Worm (Caenorhabditis elegans) whole organism, mixed stage, embryonic: ENCODE results near the gene Y39A1A.17.

Experiments
- M03D4.4 ChIP-seq: sonication (generic microtip); optimal IDR thresholded peaks from 2 replicates; lab custom pipeline; 2017; ENCODE audit warnings: mild to moderate bottlenecking, missing genetic modification characterization, missing compliant biosample characterization
- bed-3 ChIP-seq: fragments of 200-800 bp; sonication (Bioruptor generic); optimal IDR thresholded peaks from 3 replicates; lab custom pipeline; 2018; ENCODE audit warnings: mild to moderate bottlenecking, missing genetic modification characterization, moderate library complexity, missing compliant biosample characterization
- blmp-1 ChIP-seq: fragments of 150-350 bp; optimal IDR thresholded peaks from 2 replicates; lab custom pipeline; 2014; ENCODE audit warnings: missing biosample characterization, missing genetic modification characterization
- ceh-39 ChIP-seq: fragments of 150-350 bp; optimal IDR thresholded peaks from 2 replicates; lab custom pipeline; 2014; ENCODE audit warnings: missing biosample characterization, missing genetic modification characterization
- ceh-43 ChIP-seq: fragments of 200-800 bp; sonication (Bioruptor generic); optimal IDR thresholded peaks from 2 replicates; lab custom pipeline; 2018; ENCODE audit warnings: mild to moderate bottlenecking, missing genetic modification characterization, moderate library complexity, missing compliant biosample characterization
- ceh-83 ChIP-seq: fragments of 200-800 bp; sonication (Bioruptor generic); optimal IDR thresholded peaks from 2 replicates; lab custom pipeline; 2018; ENCODE audit warnings: mild to moderate bottlenecking, missing genetic modification characterization, missing compliant biosample characterization
- ces-1 ChIP-seq: fragments of 150-350 bp; optimal IDR thresholded peaks from 2 replicates; lab custom pipeline; 2014; ENCODE audit warnings: missing biosample characterization, missing genetic modification reagents, missing genetic modification characterization
- drap-1 ChIP-seq: fragments of 200-800 bp; sonication (Bioruptor generic); optimal IDR thresholded peaks from 3 replicates; lab custom pipeline; 2018; ENCODE audit warnings: mild to moderate bottlenecking, missing genetic modification characterization, missing compliant biosample characterization
- elt-1 ChIP-seq: sonication (generic microtip); optimal IDR thresholded peaks from 2 replicates; lab custom pipeline; 2017; ENCODE audit warnings: missing genetic modification characterization, mild to moderate bottlenecking, missing compliant biosample characterization, antibody characterized with exemption, moderate library complexity, borderline replicate concordance; ENCODE audit not compliant: insufficient read depth
- elt-3 ChIP-seq: fragments of 150-350 bp; optimal IDR thresholded peaks from 2 replicates; lab custom pipeline; 2014; ENCODE audit warnings: missing biosample characterization, missing genetic modification characterization
- flh-1 ChIP-seq: fragments of 200-800 bp; sonication (Bioruptor generic); optimal IDR thresholded peaks from 2 replicates; lab custom pipeline; 2018; ENCODE audit warnings: mild to moderate bottlenecking, missing genetic modification characterization, moderate library complexity, missing compliant biosample characterization
- ham-2 ChIP-seq: fragments of 200-800 bp; sonication (Bioruptor generic); optimal IDR thresholded peaks from 2 replicates; lab custom pipeline; 2018; ENCODE audit warnings: mild to moderate bottlenecking, missing genetic modification characterization, missing compliant biosample characterization
- hlh-1 ChIP-seq: fragments of 150-350 bp; optimal IDR thresholded peaks from 2 replicates; lab custom pipeline; 2014; ENCODE audit warnings: missing biosample characterization, missing genetic modification reagents, missing genetic modification characterization
- lin-13 ChIP-seq: fragments of 150-350 bp; optimal IDR thresholded peaks from 2 replicates; lab custom pipeline; 2014; ENCODE audit warnings: missing biosample characterization, missing genetic modification characterization
- lin-32 ChIP-seq: fragments of 200-800 bp; sonication (Bioruptor generic); optimal IDR thresholded peaks from 2 replicates; lab custom pipeline; 2018; ENCODE audit warnings: mild to moderate bottlenecking, missing genetic modification characterization, missing compliant biosample characterization
- lsy-2 ChIP-seq: fragments of 150-350 bp; optimal IDR thresholded peaks from 2 replicates; lab custom pipeline; 2014; ENCODE audit warnings: missing biosample characterization, missing genetic modification characterization
- mab-5 ChIP-seq: fragments of 150-350 bp; optimal IDR thresholded peaks from 2 replicates; lab custom pipeline; 2014; ENCODE audit warnings: missing biosample characterization, missing genetic modification characterization
- mep-1 ChIP-seq: fragments of 150-350 bp; optimal IDR thresholded peaks from 2 replicates; lab custom pipeline; 2017; ENCODE audit warnings: missing biosample characterization, missing genetic modification reagents, missing genetic modification characterization, inconsistent platforms
- nhr-12 ChIP-seq: fragments of 150-350 bp; optimal IDR thresholded peaks from 2 replicates; lab custom pipeline; 2014; ENCODE audit warnings: missing biosample characterization, missing genetic modification characterization
- nhr-237 ChIP-seq: fragments of 150-350 bp; optimal IDR thresholded peaks from 2 replicates; lab custom pipeline; 2014; ENCODE audit warnings: missing biosample characterization, missing genetic modification characterization
- nhr-28 ChIP-seq: fragments of 150-350 bp; optimal IDR thresholded peaks from 2 replicates; lab custom pipeline; 2014; ENCODE audit warnings: missing biosample characterization, missing genetic modification characterization
- nhr-76 ChIP-seq: sonication (generic microtip); optimal IDR thresholded peaks from 2 replicates; lab custom pipeline; 2017; ENCODE audit warnings: missing biosample characterization, missing genetic modification characterization
- pha-4 ChIP-seq: fragments of 150-350 bp; optimal IDR thresholded peaks from 2 replicates; lab custom pipeline; 2018; ENCODE audit warnings: missing biosample characterization, missing genetic modification reagents, missing genetic modification characterization
- snpc-4 ChIP-seq: fragments of 150-350 bp; optimal IDR thresholded peaks from 2 replicates; lab custom pipeline; 2014; ENCODE audit warnings: missing biosample characterization, missing genetic modification characterization
- sptf-1 ChIP-seq: sonication (generic microtip); optimal IDR thresholded peaks from 2 replicates; lab custom pipeline; 2017; ENCODE audit warnings: mild to moderate bottlenecking, missing genetic modification characterization, moderate library complexity, missing compliant biosample characterization
- tbx-8 ChIP-seq: fragments of 200-800 bp; sonication (Bioruptor generic); optimal IDR thresholded peaks from 2 replicates; lab custom pipeline; 2018; ENCODE audit warnings: mild to moderate bottlenecking, missing genetic modification characterization, moderate library complexity, missing compliant biosample characterization
- unc-120 ChIP-seq: sonication (generic microtip); optimal IDR thresholded peaks from 2 replicates; lab custom pipeline; 2017; ENCODE audit warnings: missing genetic modification characterization, missing compliant biosample characterization; ENCODE audit not compliant: poor library complexity, severe bottlenecking
- unc-39 ChIP-seq: fragments of 150-350 bp; optimal IDR thresholded peaks from 2 replicates; lab custom pipeline; 2014; ENCODE audit warnings: missing biosample characterization, missing genetic modification characterization
- unc-62 ChIP-seq: fragments of 150-350 bp; optimal IDR thresholded peaks from 2 replicates; lab custom pipeline; 2014; ENCODE audit warnings: missing biosample characterization, missing genetic modification reagents, missing genetic modification characterization
- zip-8 ChIP-seq: fragments of 150-350 bp; optimal IDR thresholded peaks from 2 replicates; lab custom pipeline; 2014; ENCODE audit warnings: missing biosample characterization, missing genetic modification characterization
- ztf-11 ChIP-seq: fragments of 150-350 bp; optimal IDR thresholded peaks from 2 replicates; lab custom pipeline; 2014; ENCODE audit warnings: missing biosample characterization, missing genetic modification characterization

The Y39A1A.17 gene

DNA sequence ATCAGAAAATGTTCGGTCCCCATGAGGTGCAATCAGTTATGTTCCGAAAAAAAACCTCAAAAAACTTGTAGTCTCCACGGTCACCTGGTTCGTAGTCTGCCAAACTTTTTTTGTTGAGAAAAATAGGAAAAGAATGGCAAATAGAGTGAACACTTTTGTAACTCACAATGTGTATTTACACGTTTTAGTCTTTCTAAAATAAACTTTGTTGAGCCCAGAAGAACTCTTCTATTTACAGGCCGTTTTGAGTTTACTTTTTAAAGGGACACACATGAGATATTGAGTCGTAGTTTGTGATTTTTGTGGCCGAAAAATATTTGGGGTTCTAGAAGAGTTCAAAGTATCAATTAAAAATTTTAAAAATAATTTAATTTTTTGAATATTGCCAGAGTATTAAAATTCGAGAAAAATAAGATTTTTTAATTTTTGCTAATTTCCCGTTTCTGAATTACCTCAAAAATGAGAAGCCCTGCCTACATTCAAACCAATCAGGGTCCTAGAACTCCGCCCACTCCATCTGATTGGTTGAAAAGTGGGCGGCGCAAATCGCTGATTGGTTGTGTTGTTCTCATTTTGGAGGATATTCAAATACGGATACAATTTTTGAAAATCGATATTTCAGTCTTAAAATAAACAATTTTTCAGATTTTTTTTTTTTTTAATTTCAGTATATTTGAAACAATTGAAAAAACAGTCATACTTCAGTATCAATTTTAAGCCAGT, 43.8 kb upstream of the Y39A1A.17 start:
- TF ChIP-seq nhr-28 (tag; lab: Kevin White, UChicago) (no peak), ceh-39 (tag; lab: Kevin White, UChicago) (no peak), nhr-76 (tag; lab: Kevin White, UChicago) (no peak), lsy-2 (tag; lab: Kevin White, UChicago) (no peak), nhr-237 (no peak)
- TF ChIP-seq, all 35 proteins: peak for 0

DNA sequence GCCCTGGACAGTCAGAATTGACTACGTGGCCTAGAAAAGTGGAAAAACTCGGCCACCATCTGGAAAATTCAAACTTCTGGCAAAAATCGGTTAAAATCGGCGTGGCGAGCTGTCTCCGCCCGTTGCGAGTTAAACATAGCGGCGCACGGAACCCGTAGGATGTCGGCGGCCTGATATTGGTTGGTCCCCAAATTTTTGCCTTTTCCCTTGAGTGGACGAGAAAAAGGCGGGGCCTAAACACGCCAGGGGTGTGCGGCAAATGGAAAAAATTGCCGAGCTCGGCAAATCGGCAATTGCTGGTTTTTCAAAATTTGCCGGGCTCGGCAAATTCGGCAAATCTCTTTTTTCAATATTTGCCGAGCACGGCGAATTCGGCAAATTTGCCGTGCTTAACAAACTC, 42.4 kb upstream of the Y39A1A.17 start:
- TF ChIP-seq lin-13 (tag; lab: Kevin White, UChicago) = no peak
- TF ChIP-seq nhr-28 (tag; lab: Kevin White, UChicago) = no peak
- no peak for TF ChIP-seq drap-1 (GFP tag; lab: Kevin White, UChicago)
- TF ChIP-seq ztf-11 (tag; lab: Kevin White, UChicago) = no peak
- TF ChIP-seq snpc-4 (tag; lab: Kevin White, UChicago) = no peak
- TF ChIP-seq unc-62 (GFP tag; lab: Kevin White, UChicago) = no peak
- TF ChIP-seq sptf-1 (tag; lab: Kevin White, UChicago) = no peak
- no peak for TF ChIP-seq lsy-2 (tag; lab: Kevin White, UChicago)
- TF ChIP-seq unc-39 (tag; lab: Kevin White, UChicago) = no peak
- TF ChIP-seq zip-8 (tag; lab: Kevin White, UChicago) = no peak
- TF ChIP-seq nhr-237 = no peak
- no peak for TF ChIP-seq mab-5
- no peak for TF ChIP-seq ces-1 (GFP tag; lab: Kevin White, UChicago)
- TF ChIP-seq nhr-76 (tag; lab: Kevin White, UChicago) = no peak
- no peak for TF ChIP-seq ceh-39 (tag; lab: Kevin White, UChicago)
- no peak for TF ChIP-seq ham-2 (GFP tag; lab: Kevin White, UChicago)
- no peak for TF ChIP-seq lin-32 (GFP tag; lab: Kevin White, UChicago)
- TF ChIP-seq pha-4 (tag; lab: Kevin White, UChicago) = no peak
- TF ChIP-seq flh-1 = no peak
- no peak for TF ChIP-seq M03D4.4

DNA sequence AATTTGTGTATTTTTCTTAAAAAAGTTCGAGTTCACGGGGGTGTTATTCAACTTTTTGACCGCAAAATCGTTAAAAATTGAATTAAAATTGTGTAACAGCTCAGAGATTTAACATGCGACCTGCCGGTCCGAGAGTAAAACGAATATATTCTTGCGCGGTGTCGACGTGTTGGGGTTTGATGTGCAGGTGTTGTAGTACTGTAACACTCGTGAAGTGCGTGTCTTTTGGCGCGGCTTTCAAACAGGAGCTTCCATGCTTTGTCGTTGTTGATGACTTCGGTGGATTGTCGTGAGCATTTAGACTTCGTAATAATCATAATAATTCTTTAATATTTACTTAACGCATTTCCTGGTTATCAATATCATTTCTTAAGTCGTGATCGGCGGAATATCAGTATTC, 39.6 kb upstream of the Y39A1A.17 start, which contains the start of gene tat-3:
Gene tat-3, minus strand, starts transcription at position 196 of the 400 bp plus-strand sequence.
- TF ChIP-seq flh-1 (no peak), lin-32 (GFP tag; lab: Kevin White, UChicago) (no peak), ceh-83 (GFP tag; lab: Kevin White, UChicago) (no peak), blmp-1 (tag; lab: Kevin White, UChicago) (no peak), nhr-12 (no peak), tbx-8 (GFP tag; lab: Kevin White, UChicago) (no peak), mab-5 (no peak), bed-3 (GFP tag; lab: Kevin White, UChicago) (no peak), mep-1 (no peak), ces-1 (GFP tag; lab: Kevin White, UChicago) (no peak), ham-2 (GFP tag; lab: Kevin White, UChicago) (no peak), ceh-43 (no peak), zip-8 (tag; lab: Kevin White, UChicago) (no peak), drap-1 (GFP tag; lab: Kevin White, UChicago) (no peak)

DNA sequence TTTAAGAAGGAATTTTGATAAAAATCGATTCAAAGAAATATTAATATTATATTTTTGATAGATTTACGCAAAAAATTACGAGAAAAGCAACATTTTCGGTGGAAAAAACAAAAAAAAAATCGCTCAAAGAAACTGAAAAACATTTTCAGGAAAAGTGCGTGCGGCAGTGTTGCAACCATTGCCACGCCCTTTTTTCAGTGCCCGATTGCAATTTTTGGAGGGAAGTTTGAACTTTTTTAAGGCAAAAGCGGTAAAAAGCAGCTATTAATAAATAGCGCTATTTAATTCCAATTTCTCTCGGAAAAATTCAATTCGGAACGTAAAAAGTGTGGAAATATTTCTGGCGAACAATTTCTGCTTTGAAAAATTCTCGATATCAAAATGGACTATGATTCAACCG, 30.1 kb upstream of the Y39A1A.17 start:
- TF ChIP-seq tbx-8 (GFP tag; lab: Kevin White, UChicago) = no peak
- TF ChIP-seq ces-1 (GFP tag; lab: Kevin White, UChicago) = no peak
- no peak for TF ChIP-seq snpc-4 (tag; lab: Kevin White, UChicago)
- TF ChIP-seq M03D4.4 = no peak
- no peak for TF ChIP-seq elt-3 (tag; lab: Kevin White, UChicago)
- no peak for TF ChIP-seq pha-4 (tag; lab: Kevin White, UChicago)
- TF ChIP-seq unc-120 (tag; lab: Kevin White, UChicago) = no peak
- TF ChIP-seq nhr-12 = no peak
- TF ChIP-seq ceh-43 = no peak
- TF ChIP-seq sptf-1 (tag; lab: Kevin White, UChicago) = no peak
- no peak for TF ChIP-seq lin-13 (tag; lab: Kevin White, UChicago)
- no peak for TF ChIP-seq nhr-237
- TF ChIP-seq elt-1 (tag; lab: Kevin White, UChicago) = no peak
- TF ChIP-seq mep-1 = no peak
- no peak for TF ChIP-seq drap-1 (GFP tag; lab: Kevin White, UChicago)
- no peak for TF ChIP-seq ham-2 (GFP tag; lab: Kevin White, UChicago)
- TF ChIP-seq hlh-1 = no peak
- TF ChIP-seq, all 35 proteins: peak for 0
